Fruit fly (Drosophila melanogaster) whole organism, embryonic: Measurements from ENCODE around the gene flip.

ENCODE experiments used
- Adf1 ChIP-seq: fragments of 200-800 bp; sonication (Bioruptor generic); IDR thresholded peaks from 2 replicates; pipeline ENCODE4 v1.3.6; 2022; ENCODE audit warnings: missing biosample characterization, missing genetic modification characterization
- Atf6 ChIP-seq: fragments of 200-800 bp; sonication (Bioruptor generic); IDR thresholded peaks from 2 replicates; pipeline ENCODE4 v1.3.6; 2022; ENCODE audit warnings: missing biosample characterization, missing genetic modification characterization
- CG10267 ChIP-seq: fragments of 200-800 bp; sonication (Bioruptor generic); optimal IDR thresholded peaks from 2 replicates; lab custom pipeline; 2018; ENCODE audit warnings: missing biosample characterization, mild to moderate bottlenecking, missing genetic modification characterization, moderate library complexity
- CG10321 ChIP-seq: fragments of 200-800 bp; sonication (Bioruptor generic); IDR thresholded peaks from 2 replicates; pipeline ENCODE4 v1.3.6; 2022; ENCODE audit warnings: missing biosample characterization, missing genetic modification characterization
- CG10654 ChIP-seq: fragments of 200-800 bp; sonication (Bioruptor generic); optimal IDR thresholded peaks from 2 replicates; lab custom pipeline; 2016; ENCODE audit warnings: missing biosample characterization, missing genetic modification characterization
- CG11504 ChIP-seq: fragments of 200-800 bp; sonication (Bioruptor generic); optimal IDR thresholded peaks from 3 replicates; lab custom pipeline; 2019; ENCODE audit warnings: missing biosample characterization, mild to moderate bottlenecking, missing genetic modification characterization, moderate library complexity
- CG11696 ChIP-seq: fragments of 200-800 bp; sonication (Bioruptor generic); IDR thresholded peaks from 2 replicates; pipeline ENCODE4 v1.3.6; 2022; ENCODE audit warnings: missing biosample characterization, missing genetic modification characterization
- CG12104 ChIP-seq: fragments of 200-800 bp; sonication (Bioruptor generic); optimal IDR thresholded peaks from 3 replicates; lab custom pipeline; 2016; ENCODE audit warnings: missing biosample characterization, missing genetic modification characterization
- CG12299 ChIP-seq: fragments of 200-800 bp; sonication (Bioruptor generic); optimal IDR thresholded peaks from 2 replicates; lab custom pipeline; 2018; ENCODE audit warnings: missing biosample characterization, mild to moderate bottlenecking, missing genetic modification characterization
- CG12769 ChIP-seq: fragments of 200-800 bp; sonication (Bioruptor generic); optimal IDR thresholded peaks from 2 replicates; lab custom pipeline; 2019; ENCODE audit warnings: missing biosample characterization, mild to moderate bottlenecking, missing genetic modification characterization, moderate library complexity
- CG18262 ChIP-seq: fragments of 200-800 bp; optimal IDR thresholded peaks from 3 replicates; lab custom pipeline; 2019; ENCODE audit warnings: missing biosample characterization, mild to moderate bottlenecking, missing genetic modification characterization, moderate library complexity
- CG2199 ChIP-seq: fragments of 200-800 bp; sonication (Bioruptor generic); IDR thresholded peaks from 3 replicates; pipeline ENCODE4 v1.3.6; 2022; ENCODE audit warnings: missing biosample characterization, missing genetic modification characterization
- CG31441 ChIP-seq: fragments of 200-800 bp; sonication (Bioruptor generic); IDR thresholded peaks from 2 replicates; pipeline ENCODE4 v1.3.6; 2022; ENCODE audit warnings: missing biosample characterization, missing genetic modification characterization
- CG32772 ChIP-seq: fragments of 200-800 bp; sonication (Bioruptor generic); IDR thresholded peaks from 2 replicates; pipeline ENCODE4 v1.3.6; 2022; ENCODE audit warnings: missing biosample characterization, missing genetic modification characterization
- CG3838 ChIP-seq: fragments of 200-800 bp; sonication (Bioruptor generic); optimal IDR thresholded peaks from 3 replicates; lab custom pipeline; 2016; ENCODE audit warnings: missing biosample characterization, missing genetic modification characterization
- CG3995 ChIP-seq: fragments of 200-800 bp; sonication (Bioruptor generic); optimal IDR thresholded peaks from 3 replicates; lab custom pipeline; 2016; ENCODE audit warnings: missing biosample characterization, missing genetic modification characterization
- CG6689 ChIP-seq: fragments of 200-800 bp; sonication (Bioruptor generic); IDR thresholded peaks from 2 replicates; pipeline ENCODE4 v1.3.6; 2022; ENCODE audit warnings: missing biosample characterization, missing genetic modification characterization
- CG8388 ChIP-seq: fragments of 200-800 bp; sonication (Bioruptor generic); optimal IDR thresholded peaks from 2 replicates; lab custom pipeline; 2019; ENCODE audit warnings: missing biosample characterization, mild to moderate bottlenecking, missing genetic modification characterization, moderate library complexity
- CG9215 ChIP-seq: fragments of 200-800 bp; sonication (Bioruptor generic); IDR thresholded peaks from 2 replicates; pipeline ENCODE4 v1.3.6; 2022; ENCODE audit warnings: missing biosample characterization, missing genetic modification characterization
- CG9797 ChIP-seq: fragments of 200-800 bp; sonication (Bioruptor generic); optimal IDR thresholded peaks from 3 replicates; lab custom pipeline; 2018; ENCODE audit warnings: missing biosample characterization, mild to moderate bottlenecking, missing genetic modification characterization
- Camta ChIP-seq: fragments of 200-800 bp; sonication (Bioruptor generic); optimal IDR thresholded peaks from 2 replicates; lab custom pipeline; 2016; ENCODE audit warnings: missing biosample characterization, missing genetic modification characterization
- CkIIα-i1 ChIP-seq: fragments of 200-800 bp; sonication (Bioruptor generic); IDR thresholded peaks from 2 replicates; pipeline ENCODE4 v1.3.6; 2022; ENCODE audit warnings: missing biosample characterization, missing genetic modification characterization
- Dip2 ChIP-seq: fragments of 200-800 bp; sonication (Bioruptor generic); IDR thresholded peaks from 2 replicates; pipeline ENCODE4 v1.3.6; 2022; ENCODE audit warnings: missing biosample characterization, missing genetic modification characterization
- Dp ChIP-seq: fragments of 200-800 bp; sonication (Bioruptor generic); optimal IDR thresholded peaks from 2 replicates; lab custom pipeline; 2018; ENCODE audit warnings: missing biosample characterization, mild to moderate bottlenecking, missing genetic modification characterization, moderate library complexity
- Eip74EF ChIP-seq, 2 experiments: fragments of 200-800 bp in 1 of 2; fragments of >200 bp in 1 of 2; sonication (Bioruptor generic) in 1 of 2; optimal IDR thresholded peaks; 2 replicates each; lab custom pipeline; 2017 to 2019; ENCODE audit warnings: missing biosample characterization in 2 of 2, missing genetic modification characterization in 2 of 2, mild to moderate bottlenecking in 1 of 2, moderate library complexity in 1 of 2
- Jarid2 ChIP-seq: fragments of 200-800 bp; sonication (Bioruptor generic); optimal IDR thresholded peaks from 3 replicates; lab custom pipeline; 2017; ENCODE audit warnings: mild to moderate bottlenecking, missing biosample characterization, missing genetic modification reagents, missing genetic modification characterization
- Kr ChIP-seq: fragments of 200-800 bp; sonication (Bioruptor generic); optimal IDR thresholded peaks from 2 replicates; lab custom pipeline; 2017; ENCODE audit warnings: missing biosample characterization, mild to moderate bottlenecking, missing genetic modification characterization
- Nf-YA ChIP-seq: fragments of 200-800 bp; sonication (Bioruptor generic); IDR thresholded peaks from 2 replicates; pipeline ENCODE4 v1.3.6; 2022; ENCODE audit warnings: missing biosample characterization, missing genetic modification characterization
- Ravus ChIP-seq: fragments of 200-800 bp; sonication (Bioruptor generic); IDR thresholded peaks from 2 replicates; pipeline ENCODE4 v1.3.6; 2022; ENCODE audit warnings: missing biosample characterization, missing genetic modification characterization
- Sox102F ChIP-seq: fragments of 200-800 bp; sonication (Bioruptor generic); optimal IDR thresholded peaks from 2 replicates; lab custom pipeline; 2018; ENCODE audit warnings: missing biosample characterization, mild to moderate bottlenecking, missing genetic modification characterization, moderate library complexity
- Taf1 ChIP-seq: fragments of 200-800 bp; sonication (Bioruptor generic); IDR thresholded peaks from 2 replicates; pipeline ENCODE4 v1.3.6; 2022; ENCODE audit warnings: missing biosample characterization, missing genetic modification characterization
- YL-1 ChIP-seq: fragments of 200-800 bp; sonication (Bioruptor generic); optimal IDR thresholded peaks from 3 replicates; lab custom pipeline; 2017; ENCODE audit warnings: missing biosample characterization, mild to moderate bottlenecking, missing genetic modification characterization
- ac ChIP-seq: fragments of 200-800 bp; sonication (Bioruptor generic); optimal IDR thresholded peaks from 3 replicates; lab custom pipeline; 2017; ENCODE audit warnings: missing biosample characterization, mild to moderate bottlenecking, missing genetic modification characterization
- btn ChIP-seq: fragments of 200-800 bp; sonication (Bioruptor generic); optimal IDR thresholded peaks from 2 replicates; lab custom pipeline; 2016; ENCODE audit warnings: missing biosample characterization, missing genetic modification characterization
- cas ChIP-seq: fragments of 200-800 bp; sonication (Bioruptor generic); IDR thresholded peaks from 2 replicates; pipeline ENCODE4 v1.3.6; 2022; ENCODE audit warnings: missing biosample characterization, missing genetic modification characterization
- cg ChIP-seq: fragments of 200-800 bp; sonication (Bioruptor generic); optimal IDR thresholded peaks from 3 replicates; lab custom pipeline; 2019; ENCODE audit warnings: missing biosample characterization, mild to moderate bottlenecking, missing genetic modification characterization, moderate library complexity
- fd3F ChIP-seq: fragments of 200-800 bp; sonication (Bioruptor generic); optimal IDR thresholded peaks from 2 replicates; lab custom pipeline; 2018; ENCODE audit warnings: missing biosample characterization, mild to moderate bottlenecking, missing genetic modification characterization, moderate library complexity
- gcm ChIP-seq: fragments of 200-800 bp; sonication (Bioruptor generic); optimal IDR thresholded peaks from 2 replicates; lab custom pipeline; 2019; ENCODE audit warnings: missing biosample characterization, mild to moderate bottlenecking, missing genetic modification characterization, moderate library complexity
- grn ChIP-seq: fragments of 200-800 bp; sonication (Bioruptor generic); optimal IDR thresholded peaks from 3 replicates; lab custom pipeline; 2017; ENCODE audit warnings: missing biosample characterization, missing genetic modification characterization
- hbn ChIP-seq: fragments of 200-800 bp; sonication (Bioruptor generic); IDR thresholded peaks from 2 replicates; pipeline ENCODE4 v1.3.6; 2022; ENCODE audit warnings: missing biosample characterization, missing genetic modification characterization; ENCODE audit not compliant: partially characterized antibody
- her ChIP-seq: fragments of 200-800 bp; sonication (Bioruptor generic); optimal IDR thresholded peaks from 2 replicates; lab custom pipeline; 2016; ENCODE audit warnings: missing biosample characterization, missing genetic modification characterization
- kay ChIP-seq: fragments of 200-800 bp; sonication (Bioruptor generic); optimal IDR thresholded peaks from 2 replicates; lab custom pipeline; 2016; ENCODE audit warnings: missing biosample characterization, missing genetic modification characterization
- maf-S ChIP-seq: fragments of 200-800 bp; sonication (Bioruptor generic); optimal IDR thresholded peaks from 2 replicates; lab custom pipeline; 2016; ENCODE audit warnings: missing biosample characterization, missing genetic modification characterization
- onecut ChIP-seq: fragments of 200-800 bp; sonication (Bioruptor generic); IDR thresholded peaks from 2 replicates; pipeline ENCODE4 v1.3.6; 2022; ENCODE audit warnings: missing biosample characterization, missing genetic modification characterization
- rib ChIP-seq: fragments of 200-800 bp; sonication (Bioruptor generic); IDR thresholded peaks from 2 replicates; pipeline ENCODE4 v1.3.6; 2022; ENCODE audit warnings: missing biosample characterization, missing genetic modification characterization
- sim ChIP-seq: fragments of 200-800 bp; sonication (Bioruptor generic); IDR thresholded peaks from 2 replicates; pipeline ENCODE4 v1.3.6; 2022; ENCODE audit warnings: missing biosample characterization, missing genetic modification characterization
- slou ChIP-seq: fragments of 200-800 bp; sonication (Bioruptor generic); optimal IDR thresholded peaks from 3 replicates; lab custom pipeline; 2016; ENCODE audit warnings: missing biosample characterization, missing genetic modification characterization
- unc-4 ChIP-seq: fragments of 200-800 bp; sonication (Bioruptor generic); IDR thresholded peaks from 2 replicates; pipeline ENCODE4 v1.3.6; 2022; ENCODE audit warnings: missing biosample characterization, missing genetic modification characterization; ENCODE audit not compliant: partially characterized antibody
- vnd ChIP-seq: fragments of 200-800 bp; sonication (Bioruptor generic); IDR thresholded peaks from 3 replicates; pipeline ENCODE4 v1.3.6; 2022; ENCODE audit warnings: missing biosample characterization, missing genetic modification characterization; ENCODE audit not compliant: partially characterized antibody
- zfh1 ChIP-seq: fragments of 200-800 bp; sonication (Bioruptor generic); IDR thresholded peaks from 3 replicates; pipeline ENCODE4 v1.3.6; 2022; ENCODE audit warnings: missing biosample characterization, missing genetic modification characterization

The flip gene

DNA sequence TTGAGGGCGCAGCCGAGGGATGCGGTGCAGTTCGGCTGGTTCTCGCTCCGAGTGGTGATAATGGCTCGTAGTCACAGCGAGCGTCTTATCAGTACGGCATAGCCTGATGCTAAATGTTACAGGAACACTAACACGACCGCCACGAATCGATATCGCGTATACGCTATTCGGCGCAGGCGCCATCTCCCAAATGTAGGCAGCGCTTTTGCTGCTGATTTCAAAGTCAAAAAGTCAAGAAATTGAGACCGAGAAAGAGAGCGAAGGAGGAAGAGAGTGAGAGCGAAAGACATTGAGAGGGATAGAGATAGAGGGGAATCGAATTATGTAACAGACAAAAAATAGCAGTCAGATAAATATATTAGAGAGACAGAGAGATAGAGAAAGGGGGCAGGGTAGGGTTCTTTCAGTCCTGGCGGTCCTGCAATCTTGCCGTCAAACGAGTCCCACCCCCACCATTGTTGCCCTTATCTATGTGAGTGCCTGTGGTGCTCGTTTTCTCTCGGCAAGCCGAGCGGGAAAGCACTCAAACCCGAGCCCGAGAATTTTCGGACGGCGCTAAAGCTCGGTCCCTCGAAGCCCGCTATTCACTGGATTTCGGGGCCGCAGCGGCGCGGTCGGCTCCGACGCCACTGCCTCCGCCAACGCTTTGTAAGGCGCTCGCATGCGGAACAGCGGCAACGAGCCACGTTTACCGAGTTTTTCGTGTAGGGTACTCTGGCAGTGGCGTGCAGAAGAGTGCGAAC lies 3.6 kb upstream of the flip start (continued):
- TF ChIP-seq CG32772 (GFP tag; lab: Robert Waterston, UW) (no peak), slou (GFP tag; lab: Kevin White, UChicago) (no peak), unc-4 (no peak), Camta (GFP tag; lab: Kevin White, UChicago) (no peak), Taf1 (GFP tag; lab: Robert Waterston, UW) (no peak), cas (GFP tag; lab: Robert Waterston, UW) (no peak), hbn (GFP tag; lab: Robert Waterston, UW) (no peak), CG3838 (GFP tag; lab: Kevin White, UChicago) (no peak), Adf1 (GFP tag; lab: Robert Waterston, UW) (peak; percentile 78), Sox102F (GFP tag; lab: Kevin White, UChicago) (no peak), cg (GFP tag; lab: Kevin White, UChicago) (no peak), gcm (GFP tag; lab: Kevin White, UChicago) (no peak), btn (GFP tag; lab: Kevin White, UChicago) (no peak), CG6689 (GFP tag; lab: Robert Waterston, UW) (0 out of 2 replicates have a peak, but pooled peaks have one; percentile 8), Dip2 (GFP tag; lab: Robert Waterston, UW) (no peak), CG12299 (tag; lab: Kevin White, UChicago) (no peak), Ravus (GFP tag; lab: Robert Waterston, UW) (no peak), her (GFP tag; lab: Kevin White, UChicago) (no peak), Kr (GFP tag; lab: Kevin White, UChicago) (no peak), Nf-YA (GFP tag; lab: Robert Waterston, UW) (no peak), CG8388 (GFP tag; lab: Kevin White, UChicago) (no peak), CG10267 (tag; lab: Kevin White, UChicago) (no peak), CG31441 (GFP tag; lab: Robert Waterston, UW) (no peak), rib (no peak), onecut (peak; percentile 93), CG12104 (GFP tag; lab: Kevin White, UChicago) (no peak), CG12769 (tag; lab: Kevin White, UChicago) (no peak), Jarid2 (GFP tag; lab: Kevin White, UChicago) (no peak), kay (GFP tag; lab: Kevin White, UChicago) (no peak), CG3995 (GFP tag; lab: Kevin White, UChicago) (no peak), zfh1 (GFP tag; lab: Robert Waterston, UW) (no peak), CG9215 (GFP tag; lab: Robert Waterston, UW) (0 out of 2 replicates have a peak, but pooled peaks have one; percentile 4), Atf6 (GFP tag; lab: Robert Waterston, UW) (no peak), grn (GFP tag; lab: Kevin White, UChicago) (peak; percentile 16), CG9797 (no peak), vnd (no peak), CG2199 (GFP tag; lab: Robert Waterston, UW) (0 out of 3 replicates have a peak, but pooled peaks have one; percentile 45), CkIIα-i1 (no peak), CG10321 (GFP tag; lab: Robert Waterston, UW) (no peak), sim (GFP tag; lab: Robert Waterston, UW) (no peak), fd3F (GFP tag; lab: Kevin White, UChicago) (no peak), ac (GFP tag; lab: Kevin White, UChicago) (no peak), maf-S (GFP tag; lab: Kevin White, UChicago) (no peak), CG11696 (no peak), CG11504 (tag; lab: Kevin White, UChicago) (no peak), CG10654 (GFP tag; lab: Kevin White, UChicago) (no peak), Eip74EF (GFP tag; optimal IDR thresholded peaks at IDR 0.05; lab: Kevin White, UChicago) (no peak), YL-1 (no peak), Dp (no peak), CG18262 (no peak)
